Worm (Caenorhabditis elegans) whole organism, late embryonic: ENCODE results near the gene gpa-1.

ENCODE experiments used
- ceh-18 ChIP-seq: sonication (generic microtip); optimal IDR thresholded peaks from 2 replicates; lab custom pipeline; 2016; ENCODE audit warnings: missing genetic modification characterization, missing compliant biosample characterization
- ceh-9 ChIP-seq: sonication (generic microtip); optimal IDR thresholded peaks from 2 replicates; lab custom pipeline; 2016; ENCODE audit warnings: mild to moderate bottlenecking, missing genetic modification characterization, inconsistent platforms, missing compliant biosample characterization
- dmd-4 ChIP-seq: sonication (generic microtip); optimal IDR thresholded peaks from 2 replicates; lab custom pipeline; 2016; ENCODE audit warnings: borderline replicate concordance, missing genetic modification characterization, missing compliant biosample characterization
- elt-2 ChIP-seq: sonication (generic microtip); optimal IDR thresholded peaks from 2 replicates; lab custom pipeline; 2016; ENCODE audit warnings: missing genetic modification reagents, missing genetic modification characterization, missing compliant biosample characterization
- hlh-6 ChIP-seq: sonication (generic microtip); optimal IDR thresholded peaks from 2 replicates; lab custom pipeline; 2016; ENCODE audit warnings: missing genotype, missing genetic modification characterization, missing compliant biosample characterization
- nfya-1 ChIP-seq: sonication (generic microtip); optimal IDR thresholded peaks from 2 replicates; lab custom pipeline; 2017; ENCODE audit warnings: missing genetic modification characterization, mild to moderate bottlenecking, missing compliant biosample characterization, antibody characterized with exemption, moderate library complexity
- pha-4 ChIP-seq: fragments of 150-350 bp; optimal IDR thresholded peaks from 2 replicates; lab custom pipeline; 2018; ENCODE audit warnings: missing biosample characterization, missing genetic modification reagents, missing genetic modification characterization
- tbx-2 ChIP-seq: sonication (generic microtip); optimal IDR thresholded peaks from 2 replicates; lab custom pipeline; 2016; ENCODE audit warnings: missing genetic modification characterization, missing compliant biosample characterization
- unc-86 ChIP-seq: sonication (generic microtip); optimal IDR thresholded peaks from 2 replicates; lab custom pipeline; 2016; ENCODE audit warnings: missing genetic modification characterization, missing compliant biosample characterization

- TF ChIP-seq unc-86 (tag; lab: Kevin White, UChicago) (no peak), tbx-2 (no peak), pha-4 (no peak), nfya-1 (tag; lab: Kevin White, UChicago) (no peak), ceh-9 (tag; lab: Kevin White, UChicago) (no peak), dmd-4 (tag; lab: Kevin White, UChicago) (no peak), ceh-18 (no peak), elt-2 (tag; lab: Kevin White, UChicago) (no peak), hlh-6 (tag; lab: Kevin White, UChicago) (no peak)
Measured at ce11 chrV:11172667-11173066, 4.8 kb downstream of the gpa-1 start.
